Worm (Caenorhabditis elegans) whole organism, L1 larva: ENCODE data around the gene sdz-38.

Source experiments
- aha-1 ChIP-seq: fragments of 150-350 bp; optimal IDR thresholded peaks from 2 replicates; lab custom pipeline; 2014; ENCODE audit warnings: missing biosample characterization, missing genetic modification characterization
- blmp-1 ChIP-seq: fragments of 150-350 bp; optimal IDR thresholded peaks from 2 replicates; lab custom pipeline; 2014; ENCODE audit warnings: missing biosample characterization, missing genetic modification characterization
- lin-15B ChIP-seq: fragments of 150-350 bp; sonication (generic microtip); optimal IDR thresholded peaks from 3 replicates; lab custom pipeline; 2014; ENCODE audit warnings: missing biosample characterization, missing genetic modification characterization
- lsy-2 ChIP-seq, 2 experiments: fragments of 150-350 bp; optimal IDR thresholded peaks; 2 replicates each; lab custom pipeline; 2014; ENCODE audit warnings: missing biosample characterization in 2 of 2, missing genetic modification characterization in 2 of 2
- mdl-1 ChIP-seq, 2 experiments: fragments of 150-350 bp; optimal IDR thresholded peaks; 2 replicates each; lab custom pipeline; 2014 to 2017; ENCODE audit warnings: missing biosample characterization in 2 of 2, missing genetic modification characterization in 2 of 2, inconsistent platforms in 1 of 2
- nhr-11 ChIP-seq: fragments of 150-350 bp; optimal IDR thresholded peaks from 2 replicates; lab custom pipeline; 2014; ENCODE audit warnings: missing biosample characterization, missing genetic modification characterization
- nhr-12 ChIP-seq: sonication (generic microtip); optimal IDR thresholded peaks from 2 replicates; lab custom pipeline; 2017; ENCODE audit warnings: missing biosample characterization, missing genetic modification characterization
- nhr-237 ChIP-seq: fragments of 150-350 bp; optimal IDR thresholded peaks from 2 replicates; lab custom pipeline; 2014; ENCODE audit warnings: missing biosample characterization, missing genetic modification characterization
- nhr-28 ChIP-seq: fragments of 150-350 bp; optimal IDR thresholded peaks from 2 replicates; lab custom pipeline; 2014; ENCODE audit warnings: missing biosample characterization, missing genetic modification characterization
- xbp-1 ChIP-seq: sonication (generic microtip); optimal IDR thresholded peaks from 2 replicates; lab custom pipeline; 2016; ENCODE audit warnings: missing genetic modification characterization, missing compliant biosample characterization

- TF ChIP-seq mdl-1 (tag; optimal IDR thresholded peaks at IDR 0.05; lab: Kevin White, UChicago): no peak
- TF ChIP-seq nhr-11: no peak
- TF ChIP-seq xbp-1: no peak
- TF ChIP-seq nhr-12 (tag; lab: Kevin White, UChicago): no peak
- no peak for TF ChIP-seq lsy-2 (tag; optimal IDR thresholded peaks at IDR 0.05; lab: Kevin White, UChicago)
- TF ChIP-seq lin-15B (tag; lab: Kevin White, UChicago): no peak
- TF ChIP-seq nhr-237 (tag; lab: Kevin White, UChicago): no peak
- no peak for TF ChIP-seq nhr-28 (tag; lab: Kevin White, UChicago)
- no peak for TF ChIP-seq blmp-1
- no peak for TF ChIP-seq aha-1
Measured at ce11 chrII:9943246-9943645, 38.4 kb downstream of the sdz-38 start.
